Fruit fly (Drosophila melanogaster) whole organism, embryonic: ENCODE measurements around the gene siz.

Source experiments
- Adf1 ChIP-seq: fragments of 200-800 bp; sonication (Bioruptor generic); IDR thresholded peaks from 2 replicates; pipeline ENCODE4 v1.3.6; 2022; ENCODE audit warnings: missing biosample characterization, missing genetic modification characterization
- BtbVII ChIP-seq: fragments of 200-800 bp; sonication (Bioruptor generic); optimal IDR thresholded peaks from 3 replicates; lab custom pipeline; 2017; ENCODE audit warnings: missing biosample characterization, mild to moderate bottlenecking, missing genetic modification characterization
- CG10321 ChIP-seq: fragments of 200-800 bp; sonication (Bioruptor generic); IDR thresholded peaks from 2 replicates; pipeline ENCODE4 v1.3.6; 2022; ENCODE audit warnings: missing biosample characterization, missing genetic modification characterization
- CG11398 ChIP-seq: fragments of 200-800 bp; sonication (Bioruptor generic); optimal IDR thresholded peaks from 2 replicates; lab custom pipeline; 2016; ENCODE audit warnings: missing biosample characterization, missing genetic modification characterization
- CG11456 ChIP-seq: fragments of 200-800 bp; sonication (Bioruptor generic); IDR thresholded peaks from 3 replicates; pipeline ENCODE4 v1.3.6; 2022; ENCODE audit warnings: missing biosample characterization, missing genetic modification characterization
- CG12236 ChIP-seq: fragments of 200-800 bp; sonication (Bioruptor generic); optimal IDR thresholded peaks from 2 replicates; lab custom pipeline; 2016; ENCODE audit warnings: missing biosample characterization, missing genetic modification characterization
- CG17186 ChIP-seq: fragments of 200-800 bp; sonication (Bioruptor generic); optimal IDR thresholded peaks from 3 replicates; lab custom pipeline; 2017; ENCODE audit warnings: missing biosample characterization, missing genetic modification reagents, missing genetic modification characterization
- CG17361 ChIP-seq: fragments of 200-800 bp; sonication (Bioruptor generic); IDR thresholded peaks from 3 replicates; pipeline ENCODE4 v1.3.6; 2022; ENCODE audit warnings: missing biosample characterization, missing genetic modification characterization
- CG17802 ChIP-seq: fragments of 200-800 bp; sonication (Bioruptor generic); optimal IDR thresholded peaks from 2 replicates; lab custom pipeline; 2018; ENCODE audit warnings: missing biosample characterization, mild to moderate bottlenecking, missing genetic modification characterization, moderate library complexity
- CG18011 ChIP-seq: fragments of 200-800 bp; sonication (Bioruptor generic); optimal IDR thresholded peaks from 2 replicates; lab custom pipeline; 2017; ENCODE audit warnings: missing biosample characterization, missing genetic modification characterization, mild to moderate bottlenecking, moderate library complexity, missing genotype
- CG18262 ChIP-seq: fragments of 200-800 bp; optimal IDR thresholded peaks from 3 replicates; lab custom pipeline; 2019; ENCODE audit warnings: missing biosample characterization, mild to moderate bottlenecking, missing genetic modification characterization, moderate library complexity
- CG1832 ChIP-seq: fragments of 200-800 bp; sonication (Bioruptor generic); optimal IDR thresholded peaks from 2 replicates; lab custom pipeline; 2017; ENCODE audit warnings: missing biosample characterization, mild to moderate bottlenecking, missing genetic modification characterization, inconsistent platforms
- CG4617 ChIP-seq: fragments of 200-800 bp; sonication (Bioruptor generic); optimal IDR thresholded peaks from 3 replicates; lab custom pipeline; 2016; ENCODE audit warnings: missing biosample characterization, missing genetic modification characterization, borderline replicate concordance
- CG6272 ChIP-seq: fragments of 200-800 bp; sonication (Bioruptor generic); IDR thresholded peaks from 2 replicates; pipeline ENCODE4 v1.3.6; 2022; ENCODE audit warnings: missing biosample characterization, missing genetic modification characterization
- CG7839 ChIP-seq: fragments of 200-800 bp; sonication (Bioruptor generic); optimal IDR thresholded peaks from 3 replicates; lab custom pipeline; 2018; ENCODE audit warnings: missing biosample characterization, mild to moderate bottlenecking, missing genetic modification characterization, moderate library complexity
- CG8281 ChIP-seq: fragments of 200-800 bp; sonication (Bioruptor generic); optimal IDR thresholded peaks from 2 replicates; lab custom pipeline; 2018; ENCODE audit warnings: missing biosample characterization, mild to moderate bottlenecking, missing genetic modification characterization, moderate library complexity
- CG8388 ChIP-seq: fragments of 200-800 bp; sonication (Bioruptor generic); optimal IDR thresholded peaks from 2 replicates; lab custom pipeline; 2019; ENCODE audit warnings: missing biosample characterization, mild to moderate bottlenecking, missing genetic modification characterization, moderate library complexity
- CG9609 ChIP-seq: fragments of 200-800 bp; sonication (Bioruptor generic); optimal IDR thresholded peaks from 3 replicates; lab custom pipeline; 2016; ENCODE audit warnings: missing biosample characterization, missing genetic modification characterization
- CTCF ChIP-seq: fragments of 200-800 bp; sonication (Bioruptor generic); optimal IDR thresholded peaks from 2 replicates; lab custom pipeline; 2017; ENCODE audit warnings: missing biosample characterization, mild to moderate bottlenecking, missing genetic modification characterization, moderate library complexity
- Dek ChIP-seq: fragments of 200-800 bp; sonication (Bioruptor generic); optimal IDR thresholded peaks from 3 replicates; lab custom pipeline; 2019; ENCODE audit warnings: missing biosample characterization, mild to moderate bottlenecking, missing genetic modification characterization, moderate library complexity
- E2f1 ChIP-seq: fragments of 200-800 bp; sonication (Bioruptor generic); IDR thresholded peaks from 2 replicates; pipeline ENCODE4 v1.3.6; 2022; ENCODE audit warnings: missing biosample characterization, missing genetic modification characterization
- Ets97D ChIP-seq: fragments of 200-800 bp; sonication (Bioruptor generic); optimal IDR thresholded peaks from 3 replicates; lab custom pipeline; 2016; ENCODE audit warnings: missing biosample characterization, missing genetic modification characterization
- Lim3 ChIP-seq: fragments of 200-800 bp; sonication (Bioruptor generic); IDR thresholded peaks from 2 replicates; pipeline ENCODE4 v1.3.6; 2022; ENCODE audit warnings: missing biosample characterization, missing genetic modification characterization
- MBD-R2 ChIP-seq: fragments of 200-800 bp; sonication (Bioruptor generic); IDR thresholded peaks from 2 replicates; pipeline ENCODE4 v1.3.6; 2022; ENCODE audit warnings: missing biosample characterization, missing genetic modification characterization
- Poxn ChIP-seq: fragments of 200-800 bp; sonication (Bioruptor generic); IDR thresholded peaks from 2 replicates; pipeline ENCODE4 v1.3.6; 2022; ENCODE audit warnings: missing biosample characterization, missing genetic modification characterization
- Rx ChIP-seq: fragments of 200-800 bp; sonication (Bioruptor generic); IDR thresholded peaks from 2 replicates; pipeline ENCODE4 v1.3.6; 2022; ENCODE audit warnings: missing biosample characterization, missing genetic modification characterization
- Vsx1 ChIP-seq: fragments of 200-800 bp; sonication (Bioruptor generic); optimal IDR thresholded peaks from 2 replicates; lab custom pipeline; 2017; ENCODE audit warnings: missing biosample characterization, mild to moderate bottlenecking, missing genetic modification characterization, missing genetic modification reagents
- az2 ChIP-seq: fragments of 200-800 bp; sonication (Bioruptor generic); optimal IDR thresholded peaks from 3 replicates; lab custom pipeline; 2016; ENCODE audit warnings: missing biosample characterization, missing genetic modification characterization
- bab2 ChIP-seq: fragments of 200-800 bp; sonication (Bioruptor generic); optimal IDR thresholded peaks from 2 replicates; lab custom pipeline; 2016; ENCODE audit warnings: missing biosample characterization, missing genetic modification characterization
- dm ChIP-seq: fragments of 200-800 bp; sonication (Bioruptor generic); optimal IDR thresholded peaks from 3 replicates; lab custom pipeline; 2016; ENCODE audit warnings: missing biosample characterization, missing genetic modification characterization
- exex ChIP-seq: fragments of 200-800 bp; sonication (Bioruptor generic); optimal IDR thresholded peaks from 4 replicates; lab custom pipeline; 2018; ENCODE audit warnings: missing biosample characterization, mild to moderate bottlenecking, missing genetic modification characterization, moderate library complexity
- fru ChIP-seq: fragments of >200 bp; optimal IDR thresholded peaks from 2 replicates; lab custom pipeline; 2017
- gt ChIP-seq: fragments of 200-800 bp; sonication (Bioruptor generic); IDR thresholded peaks from 2 replicates; pipeline ENCODE4 v1.3.6; 2022; ENCODE audit warnings: missing biosample characterization, missing genetic modification characterization
- hkb ChIP-seq, 2 experiments: fragments of 200-800 bp in 1 of 2; fragments of >200 bp in 1 of 2; sonication (Bioruptor generic) in 1 of 2; IDR thresholded peaks in 1 of 2; optimal IDR thresholded peaks in 1 of 2; 2 replicates each; pipeline versions ENCODE4 v1.3.6 to Lab custom; 2017 to 2022; ENCODE audit warnings: missing biosample characterization in 1 of 2, missing genetic modification characterization in 1 of 2
- jigr1 ChIP-seq: fragments of 200-800 bp; sonication (Bioruptor generic); IDR thresholded peaks from 3 replicates; pipeline ENCODE4 v1.3.6; 2022; ENCODE audit warnings: missing biosample characterization, missing genetic modification characterization
- jing ChIP-seq: fragments of 200-800 bp; sonication (Bioruptor generic); optimal IDR thresholded peaks from 2 replicates; lab custom pipeline; 2018; ENCODE audit warnings: missing biosample characterization, mild to moderate bottlenecking, missing genetic modification characterization
- klu ChIP-seq: fragments of 200-800 bp; sonication (Bioruptor generic); IDR thresholded peaks from 2 replicates; pipeline ENCODE4 v1.3.6; 2022; ENCODE audit warnings: missing biosample characterization, missing genetic modification characterization
- mam ChIP-seq: fragments of 200-800 bp; sonication (Bioruptor generic); optimal IDR thresholded peaks from 3 replicates; lab custom pipeline; 2016; ENCODE audit warnings: missing biosample characterization, missing genetic modification characterization
- nerfin-1 ChIP-seq: fragments of 200-800 bp; sonication (Bioruptor generic); optimal IDR thresholded peaks from 3 replicates; lab custom pipeline; 2019; ENCODE audit warnings: missing biosample characterization, mild to moderate bottlenecking, missing genetic modification characterization, moderate library complexity
- oc ChIP-seq: fragments of 200-800 bp; sonication (Bioruptor generic); optimal IDR thresholded peaks from 2 replicates; lab custom pipeline; 2018; ENCODE audit warnings: missing biosample characterization, mild to moderate bottlenecking, missing genetic modification characterization, moderate library complexity
- org-1 ChIP-seq: fragments of 200-800 bp; sonication (Bioruptor generic); optimal IDR thresholded peaks from 2 replicates; lab custom pipeline; 2017; ENCODE audit warnings: missing biosample characterization, missing genetic modification characterization
- p53 ChIP-seq: fragments of 200-800 bp; sonication (Bioruptor generic); optimal IDR thresholded peaks from 2 replicates; lab custom pipeline; 2016; ENCODE audit warnings: missing biosample characterization, missing genetic modification characterization
- pho ChIP-seq: fragments of 200-800 bp; sonication (Bioruptor generic); optimal IDR thresholded peaks from 2 replicates; lab custom pipeline; 2016; ENCODE audit warnings: missing biosample characterization, missing genetic modification characterization
- phol ChIP-seq: fragments of 200-800 bp; sonication (Bioruptor generic); optimal IDR thresholded peaks from 3 replicates; lab custom pipeline; 2018; ENCODE audit warnings: missing biosample characterization, mild to moderate bottlenecking, missing genetic modification characterization, moderate library complexity
- ranshi ChIP-seq: fragments of 200-800 bp; sonication (Bioruptor generic); IDR thresholded peaks from 2 replicates; pipeline ENCODE4 v1.3.6; 2022; ENCODE audit warnings: missing biosample characterization, missing genetic modification characterization
- rib ChIP-seq: fragments of 200-800 bp; sonication (Bioruptor generic); IDR thresholded peaks from 2 replicates; pipeline ENCODE4 v1.3.6; 2022; ENCODE audit warnings: missing biosample characterization, missing genetic modification characterization
- stwl ChIP-seq: fragments of 200-800 bp; sonication (Bioruptor generic); optimal IDR thresholded peaks from 3 replicates; lab custom pipeline; 2018; ENCODE audit warnings: missing biosample characterization, mild to moderate bottlenecking, missing genetic modification characterization, moderate library complexity
- sug ChIP-seq: fragments of 200-800 bp; optimal IDR thresholded peaks from 2 replicates; lab custom pipeline; 2019; ENCODE audit warnings: missing biosample characterization, mild to moderate bottlenecking, missing genetic modification characterization, moderate library complexity
- ttk ChIP-seq: fragments of 200-800 bp; sonication (Bioruptor generic); IDR thresholded peaks from 2 replicates; pipeline ENCODE4 v2.1.2; 2022; ENCODE audit warnings: missing biosample characterization, missing genetic modification characterization
- unpg ChIP-seq: fragments of 200-800 bp; sonication (Bioruptor generic); optimal IDR thresholded peaks from 3 replicates; lab custom pipeline; 2018; ENCODE audit warnings: missing biosample characterization, mild to moderate bottlenecking, missing genetic modification characterization, moderate library complexity
- z ChIP-seq: fragments of 200-800 bp; sonication (Bioruptor generic); IDR thresholded peaks from 3 replicates; pipeline ENCODE4 v1.3.6; 2022; ENCODE audit warnings: missing biosample characterization, missing genetic modification characterization

Gene siz

DNA sequence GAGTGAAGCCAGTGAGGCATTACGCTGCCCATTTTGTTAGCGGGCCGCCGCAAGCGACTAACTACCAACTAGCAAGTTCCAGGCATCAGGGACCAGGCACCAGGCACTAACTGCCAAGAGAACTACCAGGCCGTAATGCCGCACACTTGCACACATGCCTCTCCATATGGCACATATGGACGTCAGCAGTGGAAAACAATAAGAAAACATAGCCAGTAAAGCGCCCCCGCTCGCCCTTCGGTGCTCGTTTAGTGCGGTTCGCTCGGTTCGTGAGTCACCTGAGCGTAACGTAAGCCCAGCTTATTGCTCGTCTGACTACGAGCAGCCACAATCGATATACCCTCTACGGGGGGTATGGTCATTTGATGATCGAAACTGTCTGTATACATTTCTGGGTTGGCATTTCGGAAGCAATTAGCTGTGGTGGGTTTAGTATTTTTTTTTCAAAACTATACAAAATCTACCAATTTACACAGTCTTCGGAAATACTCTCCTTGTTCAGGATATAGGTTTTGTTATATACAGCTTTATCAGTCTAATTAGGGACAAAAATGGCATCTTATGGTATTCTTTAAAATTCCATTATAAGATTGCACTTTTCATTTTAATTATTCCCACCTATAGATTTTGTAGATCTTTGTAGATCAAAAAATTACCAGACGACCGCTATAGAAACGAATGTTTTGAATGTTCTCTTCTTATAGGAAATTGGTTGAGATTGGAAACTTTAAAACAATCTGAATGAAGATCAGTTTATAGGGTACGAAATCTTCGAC is 22.6 kb downstream of the siz start (continued):
- TF ChIP-seq phol (tag; lab: Kevin White, UChicago): peak; percentile 36
- peak; percentile 70 for TF ChIP-seq oc (tag; lab: Kevin White, UChicago)
- TF ChIP-seq sug (tag; lab: Kevin White, UChicago): peak; percentile 16
- no peak for TF ChIP-seq CG9609 (GFP tag; lab: Kevin White, UChicago)
- peak; percentile 28 for TF ChIP-seq CG11398 (GFP tag; lab: Kevin White, UChicago)
- no peak for TF ChIP-seq gt (GFP tag; lab: Robert Waterston, UW)
- TF ChIP-seq CG6272: no peak
- no peak for TF ChIP-seq CG17186 (GFP tag; lab: Kevin White, UChicago)
- 0 out of 3 replicates have a peak, but pooled peaks have one; percentile 24 for TF ChIP-seq z (GFP tag; lab: Robert Waterston, UW)
- TF ChIP-seq Poxn (GFP tag; lab: Robert Waterston, UW): no peak
- TF ChIP-seq E2f1 (GFP tag; lab: Robert Waterston, UW): 0 out of 2 replicates have a peak, but pooled peaks have one; percentile 15
- no peak for TF ChIP-seq CG1832 (GFP tag; lab: Kevin White, UChicago)
- no peak for TF ChIP-seq CG10321 (GFP tag; lab: Robert Waterston, UW)
- no peak for TF ChIP-seq hkb (optimal IDR thresholded peaks at IDR 0.05; lab: Kevin White, UChicago)
- TF ChIP-seq hkb (GFP tag; IDR thresholded peaks at IDR 0.05; lab: Robert Waterston, UW): no peak
- TF ChIP-seq CG12236 (GFP tag; lab: Kevin White, UChicago): no peak
- no peak for TF ChIP-seq jing
- no peak for TF ChIP-seq exex
- 0 out of 2 replicates have a peak, but pooled peaks have one; percentile 2 for TF ChIP-seq Rx (GFP tag; lab: Robert Waterston, UW)
- TF ChIP-seq ttk (GFP tag; lab: Robert Waterston, UW): 0 out of 2 replicates have a peak, but pooled peaks have one; percentile 18
- no peak for TF ChIP-seq CG18011 (GFP tag; lab: Kevin White, UChicago)
- peak; percentile 30 for TF ChIP-seq az2 (GFP tag; lab: Kevin White, UChicago)
- peak; percentile 9 for TF ChIP-seq CG18262 (tag; lab: Kevin White, UChicago)
- peak; percentile 39 for TF ChIP-seq mam (GFP tag; lab: Kevin White, UChicago)
- TF ChIP-seq pho (GFP tag; lab: Kevin White, UChicago): no peak
- no peak for TF ChIP-seq Vsx1 (GFP tag; lab: Kevin White, UChicago)
- no peak for TF ChIP-seq CG8281 (tag; lab: Kevin White, UChicago)
- TF ChIP-seq jigr1: no peak
- TF ChIP-seq rib (GFP tag; lab: Robert Waterston, UW): no peak
- TF ChIP-seq CG11456 (GFP tag; lab: Robert Waterston, UW): no peak
- no peak for TF ChIP-seq Ets97D (GFP tag; lab: Kevin White, UChicago)
- peak; percentile 29; the same call in 1 of the 2 replicates for TF ChIP-seq Adf1 (GFP tag; lab: Robert Waterston, UW)
- no peak for TF ChIP-seq fru (lab: Kevin White, UChicago)
- no peak for TF ChIP-seq MBD-R2 (GFP tag; lab: Robert Waterston, UW)
- TF ChIP-seq CG17361: peak; percentile 64
- no peak for TF ChIP-seq ranshi (GFP tag; lab: Robert Waterston, UW)
- TF ChIP-seq stwl: no peak
- TF ChIP-seq p53: no peak
- TF ChIP-seq BtbVII (GFP tag; lab: Kevin White, UChicago): no peak
- TF ChIP-seq org-1: no peak
- TF ChIP-seq CG7839 (tag; lab: Kevin White, UChicago): peak; percentile 24
- no peak for TF ChIP-seq unpg (GFP tag; lab: Kevin White, UChicago)
- TF ChIP-seq bab2 (GFP tag; lab: Kevin White, UChicago): peak; percentile 4
- no peak for TF ChIP-seq dm
- no peak for TF ChIP-seq CG4617 (GFP tag; lab: Kevin White, UChicago)
- no peak for TF ChIP-seq Lim3
- no peak for TF ChIP-seq Dek (tag; lab: Kevin White, UChicago)
- no peak for TF ChIP-seq nerfin-1
- TF ChIP-seq CG17802 (tag; lab: Kevin White, UChicago): no peak
- TF ChIP-seq CG8388: peak; percentile 3
- TF ChIP-seq klu: no peak
- TF ChIP-seq CTCF: no peak
